Fruit fly (Drosophila melanogaster): Measurements from ENCODE around the gene Cbs.

DNA sequence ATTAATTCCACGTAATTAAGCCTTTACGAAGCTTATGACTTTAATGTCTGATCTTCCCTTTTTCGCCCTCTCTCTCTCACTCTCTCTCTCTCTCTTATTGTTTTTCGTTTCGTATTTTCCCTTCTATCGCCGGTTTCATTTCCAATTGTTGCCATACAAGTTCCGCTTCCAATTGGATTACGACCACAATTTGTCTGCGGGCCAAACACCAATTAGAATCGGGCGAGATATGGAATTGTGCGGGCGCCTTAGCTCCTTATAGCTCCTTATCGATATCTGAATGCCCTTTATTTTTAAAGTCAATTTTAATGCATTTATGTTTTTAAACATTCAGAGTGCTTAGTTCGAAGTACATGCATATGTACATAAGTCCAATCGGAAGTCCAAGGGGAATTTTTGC lies 11.8 kb downstream of the Cbs start:
- TF ChIP-seq Pif1B (GFP tag; optimal IDR thresholded peaks at IDR 0.05) (no peak), D1 (tag; optimal IDR thresholded peaks at IDR 0.05) (no peak), EcR (GFP tag; optimal IDR thresholded peaks at IDR 0.05) (no peak), Ets98B (GFP tag; IDR thresholded peaks at IDR 0.05) (no peak), CG14655 (GFP tag; optimal IDR thresholded peaks at IDR 0.05) (no peak), CG17806 (tag; optimal IDR thresholded peaks at IDR 0.05) (no peak), CG9948 (tag; optimal IDR thresholded peaks at IDR 0.05) (no peak), CG34367 (tag; optimal IDR thresholded peaks at IDR 0.05) (no peak), Pif1A (GFP tag; optimal IDR thresholded peaks at IDR 0.05) (no peak), CG15710 (tag; optimal IDR thresholded peaks at IDR 0.05) (no peak), CG13204 (GFP tag; optimal IDR thresholded peaks at IDR 0.05) (no peak)

Data from whole organism, pupa.